Worm (Caenorhabditis elegans) whole organism, midembryonic: ENCODE results near the gene frpr-8.

Experiments
- T22C8.4 ChIP-seq: fragments of 200-800 bp; sonication (Bioruptor generic); IDR thresholded peaks from 2 replicates; pipeline ENCODE4 v1.3.6; 2022; ENCODE audit warnings: missing genetic modification characterization, missing compliant biosample characterization
- cog-1 ChIP-seq: sonication (generic microtip); optimal IDR thresholded peaks from 2 replicates; lab custom pipeline; 2016; ENCODE audit warnings: missing genetic modification characterization, missing compliant biosample characterization
- flt-1 ChIP-seq: fragments of 200-800 bp; sonication (Bioruptor generic); IDR thresholded peaks from 2 replicates; pipeline ENCODE4 v1.3.6; 2022; ENCODE audit warnings: missing genetic modification characterization, missing compliant biosample characterization
- klf-2 ChIP-seq: fragments of 200-800 bp; sonication (Bioruptor generic); conservative IDR thresholded peaks from 2 replicates; pipeline ENCODE4 v1.3.6; 2022; ENCODE audit warnings: missing genetic modification reagents, missing genetic modification characterization, missing compliant biosample characterization
- med-1 ChIP-seq: sonication (generic microtip); optimal IDR thresholded peaks from 2 replicates; lab custom pipeline; 2017; ENCODE audit warnings: missing genetic modification characterization, mild to moderate bottlenecking, missing compliant biosample characterization, antibody characterized with exemption, missing genetic modification reagents; ENCODE audit not compliant: insufficient read depth
- ref-1 ChIP-seq: fragments of 200-800 bp; sonication (Bioruptor generic); conservative IDR thresholded peaks from 2 replicates; pipeline ENCODE4 v1.3.6; 2022; ENCODE audit warnings: missing genetic modification reagents, missing genetic modification characterization, missing compliant biosample characterization
- tab-1 ChIP-seq: fragments of 200-800 bp; sonication (Bioruptor generic); IDR thresholded peaks from 2 replicates; pipeline ENCODE4 v1.3.6; 2022; ENCODE audit warnings: missing genetic modification characterization, missing compliant biosample characterization
- ztf-23 ChIP-seq: fragments of 200-800 bp; sonication (Bioruptor generic); IDR thresholded peaks from 2 replicates; pipeline ENCODE4 v1.3.6; 2022; ENCODE audit warnings: missing genetic modification reagents, missing genetic modification characterization, missing compliant biosample characterization
- ztf-29 ChIP-seq: fragments of 200-800 bp; sonication (Bioruptor generic); IDR thresholded peaks from 2 replicates; pipeline ENCODE4 v1.3.6; 2022; ENCODE audit warnings: missing genetic modification reagents, missing genetic modification characterization, missing compliant biosample characterization

frpr-8 gene

ce11 chrX:8675151-8675550 is 22.5 kb upstream of the frpr-8 start:
- no peak for TF ChIP-seq tab-1 (GFP tag; lab: Robert Waterston, UW)
- TF ChIP-seq cog-1 (tag; lab: Kevin White, UChicago) = no peak
- TF ChIP-seq med-1 (GFP tag; lab: Kevin White, UChicago) = no peak
- no peak for TF ChIP-seq flt-1
- TF ChIP-seq klf-2 (GFP tag; lab: Robert Waterston, UW) = no peak

- TF ChIP-seq klf-2 (GFP tag; lab: Robert Waterston, UW) (no peak), ztf-23 (GFP tag; lab: Robert Waterston, UW) (no peak), cog-1 (tag; lab: Kevin White, UChicago) (no peak), T22C8.4 (GFP tag; lab: Robert Waterston, UW) (no peak), flt-1 (no peak), tab-1 (GFP tag; lab: Robert Waterston, UW) (no peak), ztf-29 (GFP tag; lab: Robert Waterston, UW) (no peak), ref-1 (GFP tag; lab: Robert Waterston, UW) (no peak), med-1 (GFP tag; lab: Kevin White, UChicago) (no peak)
Measured at ce11 chrX:8676088-8676779, 21.4 kb upstream of the frpr-8 start.

DNA sequence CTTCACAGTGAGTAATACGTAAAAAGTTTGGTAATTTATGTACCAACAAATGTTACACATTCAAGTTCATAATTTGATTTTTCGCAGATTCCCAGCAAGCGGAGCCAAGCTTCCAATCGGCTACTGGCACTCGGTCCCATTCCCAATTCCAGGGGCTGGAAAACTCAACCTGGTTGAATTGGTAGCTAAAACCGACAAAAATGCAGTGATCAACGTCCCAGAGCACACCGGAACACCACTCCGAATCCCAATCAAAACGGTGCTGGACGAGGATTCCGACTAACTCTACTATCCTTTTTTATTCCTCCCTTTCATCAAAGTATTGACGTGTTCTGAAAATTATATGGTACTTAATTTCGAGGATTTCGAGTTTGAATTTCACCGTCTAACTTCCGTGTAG is 20.3 kb upstream of the frpr-8 start:
- TF ChIP-seq ref-1 (GFP tag; lab: Robert Waterston, UW) (no peak), klf-2 (GFP tag; lab: Robert Waterston, UW) (no peak), T22C8.4 (GFP tag; lab: Robert Waterston, UW) (no peak), med-1 (GFP tag; lab: Kevin White, UChicago) (no peak), flt-1 (no peak), cog-1 (tag; lab: Kevin White, UChicago) (no peak), ztf-23 (GFP tag; lab: Robert Waterston, UW) (no peak), tab-1 (GFP tag; lab: Robert Waterston, UW) (no peak), ztf-29 (GFP tag; lab: Robert Waterston, UW) (no peak)

ce11 chrX:8677873-8678272 is 19.7 kb upstream of the frpr-8 start:
- TF ChIP-seq flt-1 (no peak), ztf-29 (GFP tag; lab: Robert Waterston, UW) (no peak), med-1 (GFP tag; lab: Kevin White, UChicago) (no peak), cog-1 (tag; lab: Kevin White, UChicago) (no peak)

DNA sequence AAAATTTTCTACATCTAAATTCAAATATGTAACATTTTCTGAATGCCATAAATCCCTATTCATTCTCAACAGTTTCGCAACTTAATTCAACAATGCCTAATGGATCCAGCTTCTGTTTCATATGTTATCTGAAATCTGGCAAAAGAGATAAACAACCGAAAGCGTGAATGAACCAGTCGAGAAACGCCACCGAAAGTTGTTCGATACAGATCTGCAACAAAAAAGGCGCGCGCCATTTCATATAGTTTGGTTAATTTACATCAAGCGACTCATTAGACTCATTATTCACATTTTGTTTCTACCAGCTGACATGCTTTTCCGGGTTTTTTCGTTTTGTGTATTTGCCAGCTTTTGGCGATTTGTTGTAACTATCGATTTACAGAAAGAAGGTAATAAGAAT is 16.0 kb upstream of the frpr-8 start, which contains the start of gene K09E2.1:
TSS of gene K09E2.1 (plus strand) at position 301 of the 400 bp plus-strand sequence.
- TF ChIP-seq ztf-29 (GFP tag; lab: Robert Waterston, UW) (no peak), tab-1 (GFP tag; lab: Robert Waterston, UW) (no peak), flt-1 (no peak), T22C8.4 (GFP tag; lab: Robert Waterston, UW) (no peak), ztf-23 (GFP tag; lab: Robert Waterston, UW) (no peak), klf-2 (GFP tag; lab: Robert Waterston, UW) (no peak), cog-1 (tag; lab: Kevin White, UChicago) (no peak), ref-1 (GFP tag; lab: Robert Waterston, UW) (no peak), med-1 (GFP tag; lab: Kevin White, UChicago) (no peak)

ce11 chrX:8703664-8704356 is 6.2 kb downstream of the frpr-8 start, which contains the start of gene jbts-14:
Gene jbts-14 (plus strand): TSS chrX:8704306.
- no peak for TF ChIP-seq T22C8.4 (GFP tag; lab: Robert Waterston, UW)
- TF ChIP-seq ref-1 (GFP tag; lab: Robert Waterston, UW) = no peak
- no peak for TF ChIP-seq klf-2 (GFP tag; lab: Robert Waterston, UW)
- no peak for TF ChIP-seq ztf-23 (GFP tag; lab: Robert Waterston, UW)

DNA sequence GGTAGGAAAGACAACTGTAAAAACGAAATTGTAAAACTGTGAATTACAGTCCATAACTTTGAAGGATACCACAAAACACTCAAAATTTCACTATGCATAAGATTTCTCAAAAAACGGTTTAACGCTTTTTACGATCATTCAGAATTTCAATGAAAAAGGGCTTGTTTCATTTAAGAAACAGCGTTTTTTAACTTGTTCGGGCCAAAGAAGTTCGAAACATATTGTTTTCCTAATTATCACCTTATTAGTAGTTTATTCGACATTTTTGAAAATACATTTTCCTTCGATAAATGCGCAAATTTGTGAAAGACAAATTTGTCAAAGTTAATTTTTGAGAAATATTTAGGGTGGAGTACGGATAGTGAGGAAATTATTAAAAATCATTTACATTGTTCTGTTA is 7.2 kb downstream of the frpr-8 start:
- TF ChIP-seq ztf-29 (GFP tag; lab: Robert Waterston, UW) = no peak
- no peak for TF ChIP-seq flt-1
- TF ChIP-seq tab-1 (GFP tag; lab: Robert Waterston, UW) = no peak
- TF ChIP-seq klf-2 (GFP tag; lab: Robert Waterston, UW) = no peak

DNA sequence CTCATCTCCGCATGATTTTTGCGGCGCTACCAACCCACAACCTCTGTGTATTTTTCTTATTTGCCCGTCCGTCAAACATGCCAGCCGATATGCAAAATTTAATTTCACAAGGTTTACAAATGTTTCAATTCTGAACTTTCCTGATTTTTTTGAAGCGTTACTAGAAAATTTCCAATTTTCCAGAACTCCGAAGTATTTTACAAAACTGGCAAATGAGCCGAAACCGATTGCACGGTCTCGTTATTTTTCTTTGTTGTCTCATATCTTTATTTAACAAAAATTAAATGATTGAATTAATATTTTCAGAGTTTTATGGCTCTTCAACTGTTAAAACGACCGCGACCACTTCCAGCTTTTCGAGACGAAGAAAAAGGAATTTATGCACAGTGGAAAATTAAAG is 10.4 kb downstream of the frpr-8 start, which contains the start of gene F53A9.3:
TSS of gene F53A9.3 (plus strand) at position 301 of the 400 bp plus-strand sequence.
- no peak for TF ChIP-seq tab-1 (GFP tag; lab: Robert Waterston, UW)
- no peak for TF ChIP-seq flt-1
- TF ChIP-seq cog-1 (tag; lab: Kevin White, UChicago) = no peak
- no peak for TF ChIP-seq ref-1 (GFP tag; lab: Robert Waterston, UW)
- TF ChIP-seq ztf-29 (GFP tag; lab: Robert Waterston, UW) = no peak
- TF ChIP-seq ztf-23 (GFP tag; lab: Robert Waterston, UW) = no peak
- TF ChIP-seq klf-2 (GFP tag; lab: Robert Waterston, UW) = no peak
- no peak for TF ChIP-seq T22C8.4 (GFP tag; lab: Robert Waterston, UW)
- no peak for TF ChIP-seq med-1 (GFP tag; lab: Kevin White, UChicago)

ce11 chrX:8709424-8709823 is 11.8 kb downstream of the frpr-8 start, which contains the start of gene kreg-1:
Gene kreg-1 (plus strand): TSS chrX:8709764.
- TF ChIP-seq med-1 (GFP tag; lab: Kevin White, UChicago) (no peak), cog-1 (tag; lab: Kevin White, UChicago) (no peak), tab-1 (GFP tag; lab: Robert Waterston, UW) (no peak), klf-2 (GFP tag; lab: Robert Waterston, UW) (no peak), flt-1 (no peak), ztf-29 (GFP tag; lab: Robert Waterston, UW) (no peak), T22C8.4 (GFP tag; lab: Robert Waterston, UW) (no peak), ztf-23 (GFP tag; lab: Robert Waterston, UW) (no peak), ref-1 (GFP tag; lab: Robert Waterston, UW) (no peak)
